Worm (Caenorhabditis elegans): Measurements from ENCODE around the gene pkn-1.

Gene pkn-1

ce11 chrX:10424744-10425143, 27.7 kb downstream of the pkn-1 start:
- TF ChIP-seq vab-7 (GFP tag; IDR thresholded peaks at IDR 0.05) (0 out of 2 replicates have a peak, but pooled peaks have one; percentile 17), aha-1 (tag) (no peak), mdt-29 (GFP tag; IDR thresholded peaks at IDR 0.05) (no peak), zfp-3 (GFP tag; conservative IDR thresholded peaks at IDR 0.05) (no peak), mxl-2 (GFP tag; conservative IDR thresholded peaks at IDR 0.05) (no peak), arid-1 (GFP tag; conservative IDR thresholded peaks at IDR 0.05) (no peak), spr-3 (GFP tag; optimal IDR thresholded peaks at IDR 0.05) (no peak), set-16 (GFP tag; IDR thresholded peaks at IDR 0.05) (peak; percentile 49; the same call in 1 of the 2 replicates), egl-43 (GFP tag; IDR thresholded peaks at IDR 0.05) (0 out of 2 replicates have a peak, but pooled peaks have one; percentile 9)

- TF ChIP-seq F37D6.2 (tag; optimal IDR thresholded peaks at IDR 0.05) (no peak), lin-38 (GFP tag; IDR thresholded peaks at IDR 0.05) (no peak), D1046.2 (GFP tag; IDR thresholded peaks at IDR 0.05) (no peak), lim-7 (GFP tag; IDR thresholded peaks at IDR 0.05) (no peak), php-3 (GFP tag; IDR thresholded peaks at IDR 0.05) (no peak), pqm-1 (tag; optimal IDR thresholded peaks at IDR 0.05) (no peak)
These were observed 31.1 kb downstream of the pkn-1 start for ce11 chrX:10428109-10428508.

ce11 chrX:10428557-10428956, 31.5 kb downstream of the pkn-1 start, which contains the start of gene mig-15:
Gene mig-15, minus strand, starts transcription at chrX:10428657.
- no peak for TF ChIP-seq ceh-62 (tag; optimal IDR thresholded peaks at IDR 0.05)
- no peak for TF ChIP-seq daf-16 (GFP tag; optimal IDR thresholded peaks at IDR 0.05)
- TF ChIP-seq daf-16 (tag; optimal IDR thresholded peaks at IDR 0.05), result peak; percentile 24

DNA sequence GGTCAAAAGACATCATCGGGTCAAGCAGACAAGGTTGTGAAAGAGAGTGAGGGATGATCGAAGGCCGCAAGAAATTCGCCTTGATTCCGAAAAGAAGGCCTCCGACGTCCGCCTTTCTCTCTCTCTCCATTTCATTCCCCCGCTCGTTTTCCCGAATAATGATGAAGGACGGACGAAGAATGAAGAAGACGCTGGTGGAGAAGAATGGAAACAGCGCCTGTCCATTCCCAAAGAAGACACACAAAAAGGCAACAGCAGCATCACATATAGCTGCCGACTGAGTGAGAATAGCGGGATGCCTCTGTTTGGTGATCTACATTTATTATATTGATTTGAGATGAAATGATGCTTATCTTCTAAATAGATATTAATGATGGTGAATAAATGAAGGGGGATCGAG, 32.2 kb downstream of the pkn-1 start:
- TF ChIP-seq hmg-1.1 (GFP tag; IDR thresholded peaks at IDR 0.05) (0 out of 2 replicates have a peak, but pooled peaks have one; percentile 6), tag-97 (GFP tag; IDR thresholded peaks at IDR 0.05) (no peak), unc-130 (GFP tag; optimal IDR thresholded peaks at IDR 0.05) (no peak), tra-1 (GFP tag; IDR thresholded peaks at IDR 0.05) (no peak), Y105C5A.15 (GFP tag; IDR thresholded peaks at IDR 0.05) (no peak), nhr-25 (tag; optimal IDR thresholded peaks at IDR 0.05; ENCODE audit: borderline replicate concordance, insufficient read depth) (peak; percentile 15)

- TF ChIP-seq ztf-11 (tag; optimal IDR thresholded peaks at IDR 0.05) (no peak), lin-38 (GFP tag; IDR thresholded peaks at IDR 0.05) (no peak), hmg-1.1 (GFP tag; IDR thresholded peaks at IDR 0.05) (no peak), lin-29 (GFP tag; IDR thresholded peaks at IDR 0.05) (no peak), T26A8.4 (GFP tag; IDR thresholded peaks at IDR 0.05) (no peak), ceh-32 (tag; optimal IDR thresholded peaks at IDR 0.05; ENCODE audit: poor library complexity) (no peak), attf-4 (tag; optimal IDR thresholded peaks at IDR 0.05) (no peak), zfp-2 (tag; optimal IDR thresholded peaks at IDR 0.05) (no peak), madf-5 (GFP tag; IDR thresholded peaks at IDR 0.05) (no peak), lir-3 (tag; optimal IDR thresholded peaks at IDR 0.05) (no peak), Y105C5A.15 (GFP tag; IDR thresholded peaks at IDR 0.05) (no peak), mdl-1 (tag; optimal IDR thresholded peaks at IDR 0.05) (peak in 1 of 2 experiments; percentile 14), Y48G9A.11 (GFP tag; IDR thresholded peaks at IDR 0.05) (no peak), mxl-3 (GFP tag; optimal IDR thresholded peaks at IDR 0.05) (peak; percentile 94), unc-39 (tag; optimal IDR thresholded peaks at IDR 0.05) (no peak), lsy-2 (tag; optimal IDR thresholded peaks at IDR 0.05) (peak in 1 of 2 experiments; percentile 15), pqm-1 (tag; optimal IDR thresholded peaks at IDR 0.05) (peak; percentile 62), mxl-2 (GFP tag; conservative IDR thresholded peaks at IDR 0.05) (no peak), fos-1 (tag; optimal IDR thresholded peaks at IDR 0.05) (no peak), nhr-76 (tag; optimal IDR thresholded peaks at IDR 0.05) (no peak), ceh-82 (tag; optimal IDR thresholded peaks at IDR 0.05) (no peak), F44E2.7 (GFP tag; IDR thresholded peaks at IDR 0.05) (no peak), jun-1 (tag; optimal IDR thresholded peaks at IDR 0.05) (no peak), Y75B8A.6 (GFP tag; IDR thresholded peaks at IDR 0.05) (no peak), unc-62 (GFP tag; optimal IDR thresholded peaks at IDR 0.05 in 1 of 2) (peak in 1 of 2 experiments; percentile 99), unc-62 (tag; optimal IDR thresholded peaks at IDR 0.05) (no peak), set-16 (GFP tag; IDR thresholded peaks at IDR 0.05) (no peak)
These were observed 33.8 kb downstream of the pkn-1 start for ce11 chrX:10430866-10431265.

Data from whole organism, L4 larva.